Worm (Caenorhabditis elegans): Measurements from ENCODE around the gene ncs-4.

The ncs-4 gene

DNA sequence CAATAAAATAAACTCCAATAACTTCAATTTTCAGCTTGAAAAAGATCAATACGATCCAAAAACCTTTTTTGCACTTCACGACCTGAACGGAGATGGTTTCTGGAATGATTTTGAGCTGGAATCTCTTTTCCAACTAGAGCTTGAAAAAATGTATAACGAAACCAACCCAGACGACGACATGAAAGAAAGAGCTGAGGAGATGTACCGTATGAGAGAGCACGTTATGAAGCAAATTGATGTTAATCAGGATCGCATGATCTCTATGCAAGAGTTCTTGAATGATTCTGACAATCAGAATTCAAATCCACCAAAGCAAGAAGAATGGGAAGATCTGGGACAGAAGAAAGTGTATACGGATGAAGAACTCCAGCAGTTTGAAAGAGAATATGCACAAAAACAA lies 22.9 kb downstream of the ncs-4 start:
- TF ChIP-seq ceh-19 (GFP tag; optimal IDR thresholded peaks at IDR 0.05) = no peak
- no peak for TF ChIP-seq ahr-1 (tag; optimal IDR thresholded peaks at IDR 0.05)
- no peak for TF ChIP-seq pha-4 (tag; optimal IDR thresholded peaks at IDR 0.05)
- no peak for TF ChIP-seq unc-42 (tag; optimal IDR thresholded peaks at IDR 0.05)
- no peak for TF ChIP-seq ceh-24 (tag; optimal IDR thresholded peaks at IDR 0.05)
- TF ChIP-seq pat-9 (tag; optimal IDR thresholded peaks at IDR 0.05) = no peak
- TF ChIP-seq K09A11.1 (tag; optimal IDR thresholded peaks at IDR 0.05; ENCODE audit: insufficient read depth) = no peak
- TF ChIP-seq Y22D7AL.16 (tag; optimal IDR thresholded peaks at IDR 0.05) = no peak
- TF ChIP-seq lim-6 (tag; optimal IDR thresholded peaks at IDR 0.05) = no peak
- no peak for TF ChIP-seq fax-1 (tag; optimal IDR thresholded peaks at IDR 0.05)
- no peak for TF ChIP-seq T23F11.4 (GFP tag; optimal IDR thresholded peaks at IDR 0.05)
- TF ChIP-seq hlh-8 (tag; optimal IDR thresholded peaks at IDR 0.05) = no peak
- no peak for TF ChIP-seq pros-1 (tag; optimal IDR thresholded peaks at IDR 0.05)
- TF ChIP-seq zip-5 (tag; optimal IDR thresholded peaks at IDR 0.05) = no peak
- TF ChIP-seq mec-3 (tag; optimal IDR thresholded peaks at IDR 0.05; ENCODE audit: borderline replicate concordance) = no peak

DNA sequence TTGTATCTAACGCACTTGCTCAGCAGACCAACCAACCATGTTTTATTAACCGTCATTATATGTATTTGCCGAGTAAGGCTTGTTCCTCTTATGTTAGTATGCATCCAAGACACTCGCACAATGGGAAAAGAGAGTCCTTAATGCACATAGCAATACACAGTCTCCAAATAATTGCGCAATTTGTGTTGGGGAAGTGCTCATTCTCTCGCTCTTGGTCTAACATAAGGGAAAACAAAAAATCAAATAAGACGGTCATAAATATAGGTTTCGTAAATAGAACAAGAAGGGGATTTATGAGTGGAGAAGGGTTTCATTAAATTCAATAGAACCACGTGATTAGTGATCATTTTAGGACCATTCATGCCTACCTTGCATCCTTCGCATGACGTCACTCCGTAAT lies 27.2 kb downstream of the ncs-4 start:
- peak; percentile 39 for TF ChIP-seq hlh-30 (tag; optimal IDR thresholded peaks at IDR 0.05; ENCODE audit: insufficient read depth)
- no peak for TF ChIP-seq ceh-34 (tag; optimal IDR thresholded peaks at IDR 0.05)

DNA sequence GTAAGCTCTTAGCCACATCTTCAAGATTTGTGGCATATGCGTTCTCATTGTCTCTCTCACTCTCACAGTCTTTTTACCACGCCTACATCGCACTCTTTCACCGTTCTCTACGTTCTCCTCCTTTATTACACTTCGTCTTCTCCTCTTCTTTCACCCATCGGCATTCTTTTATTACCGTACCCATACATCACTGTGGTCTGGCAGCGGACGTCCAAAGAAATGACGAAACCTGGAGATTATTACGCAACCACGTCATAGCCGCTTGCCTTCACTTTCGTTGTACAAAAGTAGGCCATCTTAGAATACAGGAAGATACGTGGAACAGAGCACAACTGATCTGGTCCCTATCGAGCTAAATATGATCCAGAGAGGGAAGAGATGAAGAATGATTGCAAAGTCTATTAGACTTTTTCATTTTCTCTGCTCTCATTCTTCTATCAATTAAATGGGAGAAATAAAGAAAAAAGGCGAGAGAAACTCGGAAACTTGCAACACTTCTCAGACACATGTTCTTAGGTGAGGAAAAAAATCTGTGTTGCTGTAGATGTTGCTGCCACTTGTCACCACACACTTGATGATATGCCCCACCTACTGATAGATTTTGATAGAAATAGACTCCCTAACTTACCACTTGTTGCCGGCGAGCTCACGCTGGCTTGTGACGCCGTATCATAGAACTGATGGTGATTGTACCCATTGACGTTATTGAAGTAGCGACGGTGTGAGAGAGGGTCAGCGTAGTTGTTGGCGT lies 28.2 kb downstream of the ncs-4 start:
- TF ChIP-seq ceh-31 (tag; optimal IDR thresholded peaks at IDR 0.05) = peak; percentile 27
- TF ChIP-seq ahr-1 (tag; optimal IDR thresholded peaks at IDR 0.05) = no peak
- TF ChIP-seq gmeb-2 (tag; optimal IDR thresholded peaks at IDR 0.05) = no peak
- TF ChIP-seq elt-2 (tag; optimal IDR thresholded peaks at IDR 0.05) = peak; percentile 22
- no peak for TF ChIP-seq madf-2 (tag; optimal IDR thresholded peaks at IDR 0.05)
- TF ChIP-seq unc-55 (GFP tag; optimal IDR thresholded peaks at IDR 0.05) = peak; percentile 56
- no peak for TF ChIP-seq hlh-8 (tag; optimal IDR thresholded peaks at IDR 0.05)
- TF ChIP-seq sdc-2 (tag; optimal IDR thresholded peaks at IDR 0.05) = peak; percentile 34
- TF ChIP-seq ztf-16 (tag; optimal IDR thresholded peaks at IDR 0.05) = no peak
- peak; percentile 34 for TF ChIP-seq tbx-2 (tag; optimal IDR thresholded peaks at IDR 0.05)
- TF ChIP-seq ref-2 (tag; optimal IDR thresholded peaks at IDR 0.05) = peak; percentile 42

DNA sequence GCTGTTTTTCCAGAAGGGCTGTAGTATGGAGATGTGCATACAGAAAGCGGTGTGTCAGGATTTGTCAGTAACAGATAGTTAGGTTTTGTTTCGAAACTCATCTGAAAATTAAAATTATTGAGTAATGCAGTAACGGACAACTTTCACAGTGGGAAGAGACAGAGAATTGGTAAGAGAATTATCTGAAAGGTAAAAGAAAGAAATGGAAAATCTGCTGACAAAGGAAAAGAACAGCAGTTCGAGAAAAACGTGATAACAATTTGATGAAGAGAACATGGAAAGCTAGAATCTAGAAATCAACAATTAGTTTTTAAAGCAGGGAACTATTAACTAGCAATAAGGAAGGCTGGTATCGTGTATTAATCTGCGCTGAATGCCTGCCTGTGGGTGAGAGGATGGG lies 29.0 kb downstream of the ncs-4 start, which contains the start of gene sex-1:
Gene sex-1, minus strand, starts transcription at position 101 of the 400 bp plus-strand sequence.
- TF ChIP-seq F13H6.1 (tag; optimal IDR thresholded peaks at IDR 0.05) = no peak
- TF ChIP-seq pat-9 (tag; optimal IDR thresholded peaks at IDR 0.05) = no peak
- TF ChIP-seq ttx-3 (tag; optimal IDR thresholded peaks at IDR 0.05) = no peak

DNA sequence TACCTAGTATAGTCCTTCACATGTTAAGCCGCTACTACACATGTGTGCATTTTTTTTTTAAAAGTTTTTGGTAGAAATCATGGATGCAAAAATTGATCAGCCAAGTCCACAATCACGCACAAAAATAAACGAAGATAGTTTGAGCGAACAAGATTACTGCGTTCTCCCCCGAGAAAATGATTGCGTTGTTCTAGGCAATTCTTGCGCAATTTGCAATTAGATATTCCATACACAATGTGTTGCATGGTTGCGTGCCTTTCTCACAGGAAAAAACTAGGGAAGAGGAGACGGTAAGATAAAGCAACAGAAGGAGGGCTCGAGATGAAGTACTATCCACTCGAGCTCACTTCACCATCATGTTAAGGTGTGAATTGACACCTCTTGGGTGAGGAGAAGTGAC lies 29.7 kb downstream of the ncs-4 start:
- TF ChIP-seq eyg-1 (tag; optimal IDR thresholded peaks at IDR 0.05) = no peak
- peak; percentile 22 for TF ChIP-seq ref-2 (tag; optimal IDR thresholded peaks at IDR 0.05)
- no peak for TF ChIP-seq madf-2 (tag; optimal IDR thresholded peaks at IDR 0.05)
- peak; percentile 8 for TF ChIP-seq elt-2 (tag; optimal IDR thresholded peaks at IDR 0.05)
- no peak for TF ChIP-seq odd-2 (tag; optimal IDR thresholded peaks at IDR 0.05)
- TF ChIP-seq sdc-2 (tag; optimal IDR thresholded peaks at IDR 0.05) = no peak
- TF ChIP-seq ama-1 (optimal IDR thresholded peaks at IDR 0.05) = no peak
- no peak for TF ChIP-seq syd-9 (tag; optimal IDR thresholded peaks at IDR 0.05)
- TF ChIP-seq pax-1 (tag; optimal IDR thresholded peaks at IDR 0.05) = no peak

Data from whole organism, late embryonic.